Worm (Caenorhabditis elegans): Measurements from ENCODE around the gene cut-6.

cut-6 gene

ce11 chrIII:10947155-10947554 lies 35.9 kb downstream of the cut-6 start, which contains the start of gene strd-1:
Gene strd-1, plus strand, starts transcription at chrIII:10947455.
- TF ChIP-seq eor-1 (tag; optimal IDR thresholded peaks at IDR 0.05) (no peak), pqm-1 (tag; optimal IDR thresholded peaks at IDR 0.05) (no peak), unc-39 (tag; optimal IDR thresholded peaks at IDR 0.05) (no peak), sea-2 (GFP tag; optimal IDR thresholded peaks at IDR 0.05) (no peak), ceh-9 (tag; optimal IDR thresholded peaks at IDR 0.05) (no peak), snpc-4 (tag; optimal IDR thresholded peaks at IDR 0.05) (no peak), aly-2 (tag; optimal IDR thresholded peaks at IDR 0.05) (no peak), ztf-11 (tag; optimal IDR thresholded peaks at IDR 0.05) (no peak), ceh-28 (tag; optimal IDR thresholded peaks at IDR 0.05) (no peak)

- TF ChIP-seq ceh-9 (tag; optimal IDR thresholded peaks at IDR 0.05) (no peak), ceh-82 (tag; optimal IDR thresholded peaks at IDR 0.05) (no peak), nhr-23 (tag; optimal IDR thresholded peaks at IDR 0.05) (no peak), nhr-28 (tag; optimal IDR thresholded peaks at IDR 0.05) (no peak), R02D3.7 (tag; optimal IDR thresholded peaks at IDR 0.05) (no peak), nhr-12 (tag; optimal IDR thresholded peaks at IDR 0.05) (no peak), nhr-237 (tag; optimal IDR thresholded peaks at IDR 0.05) (no peak), unc-39 (tag; optimal IDR thresholded peaks at IDR 0.05) (no peak), mml-1 (tag; optimal IDR thresholded peaks at IDR 0.05) (no peak), aly-2 (tag; optimal IDR thresholded peaks at IDR 0.05) (no peak), tbx-2 (tag; optimal IDR thresholded peaks at IDR 0.05) (no peak), hmg-11 (tag; optimal IDR thresholded peaks at IDR 0.05) (no peak), jun-1 (tag; optimal IDR thresholded peaks at IDR 0.05) (no peak), nhr-43 (tag; optimal IDR thresholded peaks at IDR 0.05; ENCODE audit: poor library complexity, severe bottlenecking) (no peak), fkh-10 (GFP tag; optimal IDR thresholded peaks at IDR 0.05) (no peak), ceh-16 (tag; optimal IDR thresholded peaks at IDR 0.05) (no peak), ZK546.5 (tag; optimal IDR thresholded peaks at IDR 0.05) (no peak), elt-1 (tag; optimal IDR thresholded peaks at IDR 0.05) (no peak), lin-15B (tag; optimal IDR thresholded peaks at IDR 0.05) (no peak), skn-1 (tag; optimal IDR thresholded peaks at IDR 0.05) (no peak)
These were observed 40.5 kb downstream of the cut-6 start for ce11 chrIII:10951713-10952112.

- no peak for TF ChIP-seq ztf-4 (tag; optimal IDR thresholded peaks at IDR 0.05)
- TF ChIP-seq hmg-11 (tag; optimal IDR thresholded peaks at IDR 0.05): no peak
- TF ChIP-seq ceh-28 (tag; optimal IDR thresholded peaks at IDR 0.05): peak; percentile 51
These were observed 41.9 kb downstream of the cut-6 start, which contains the start of gene zig-5 for ce11 chrIII:10953160-10953559. Gene zig-5, minus strand, starts transcription at chrIII:10953508.

ce11 chrIII:10957236-10957635 lies 46.0 kb downstream of the cut-6 start:
- TF ChIP-seq nfya-1 (tag; optimal IDR thresholded peaks at IDR 0.05; ENCODE audit: insufficient read depth): no peak
- no peak for TF ChIP-seq aly-2 (tag; optimal IDR thresholded peaks at IDR 0.05)
- TF ChIP-seq nhr-43 (tag; optimal IDR thresholded peaks at IDR 0.05; ENCODE audit: poor library complexity, severe bottlenecking): no peak
- no peak for TF ChIP-seq fkh-10 (GFP tag; optimal IDR thresholded peaks at IDR 0.05)
- no peak for TF ChIP-seq skn-1 (tag; optimal IDR thresholded peaks at IDR 0.05)
- no peak for TF ChIP-seq nhr-67 (tag; optimal IDR thresholded peaks at IDR 0.05)
- no peak for TF ChIP-seq daf-12 (tag; optimal IDR thresholded peaks at IDR 0.05)
- TF ChIP-seq ztf-11 (tag; optimal IDR thresholded peaks at IDR 0.05): no peak

ce11 chrIII:10957710-10958109 lies 46.5 kb downstream of the cut-6 start:
- TF ChIP-seq nhr-12 (tag; optimal IDR thresholded peaks at IDR 0.05) (no peak), pha-4 (tag; optimal IDR thresholded peaks at IDR 0.05) (no peak), mml-1 (tag; optimal IDR thresholded peaks at IDR 0.05) (no peak), nhr-23 (tag; optimal IDR thresholded peaks at IDR 0.05) (no peak), skn-1 (tag; optimal IDR thresholded peaks at IDR 0.05) (no peak), mdl-1 (tag; optimal IDR thresholded peaks at IDR 0.05) (no peak), lin-39 (tag; optimal IDR thresholded peaks at IDR 0.05) (no peak), sea-2 (GFP tag; optimal IDR thresholded peaks at IDR 0.05) (no peak), aly-2 (tag; optimal IDR thresholded peaks at IDR 0.05) (no peak), pqm-1 (tag; optimal IDR thresholded peaks at IDR 0.05) (no peak), nhr-237 (tag; optimal IDR thresholded peaks at IDR 0.05) (no peak), ZK546.5 (tag; optimal IDR thresholded peaks at IDR 0.05) (no peak), ceh-16 (tag; optimal IDR thresholded peaks at IDR 0.05) (no peak), ama-1 (optimal IDR thresholded peaks at IDR 0.05) (no peak), elt-2 (tag; optimal IDR thresholded peaks at IDR 0.05) (no peak), nhr-76 (tag; optimal IDR thresholded peaks at IDR 0.05) (no peak), nhr-25 (tag; optimal IDR thresholded peaks at IDR 0.05) (no peak)
